Fruit fly (Drosophila melanogaster) whole organism, prepupa: Measurements from ENCODE around the gene senju.

ENCODE experiments used
- CG10669 ChIP-seq: fragments of 200-800 bp; sonication (Bioruptor generic); optimal IDR thresholded peaks from 3 replicates; lab custom pipeline; 2018; ENCODE audit warnings: missing biosample characterization, mild to moderate bottlenecking, missing genetic modification characterization, moderate library complexity
- CG11294 ChIP-seq: fragments of 200-800 bp; sonication (Bioruptor generic); IDR thresholded peaks from 2 replicates; pipeline ENCODE4 v1.3.6; 2022; ENCODE audit warnings: missing biosample characterization, missing genetic modification characterization
- CG11762 ChIP-seq: fragments of 200-800 bp; sonication (Bioruptor generic); optimal IDR thresholded peaks from 3 replicates; lab custom pipeline; 2016; ENCODE audit warnings: missing biosample characterization, missing genetic modification characterization; ENCODE audit not compliant: insufficient read depth
- CG32006 ChIP-seq: fragments of 200-800 bp; sonication (Bioruptor generic); optimal IDR thresholded peaks from 3 replicates; lab custom pipeline; 2017; ENCODE audit warnings: missing biosample characterization, mild to moderate bottlenecking, missing genetic modification characterization
- CG34406 ChIP-seq: fragments of 200-800 bp; sonication (Bioruptor generic); optimal IDR thresholded peaks from 3 replicates; lab custom pipeline; 2016; ENCODE audit warnings: missing biosample characterization, missing genetic modification characterization
- CG4318 ChIP-seq: fragments of 200-800 bp; sonication (Bioruptor generic); optimal IDR thresholded peaks from 3 replicates; lab custom pipeline; 2017; ENCODE audit warnings: missing biosample characterization, mild to moderate bottlenecking, missing genetic modification characterization
- CG6163 ChIP-seq: fragments of 200-800 bp; sonication (Bioruptor generic); IDR thresholded peaks from 3 replicates; pipeline ENCODE4 v1.3.6; 2022; ENCODE audit warnings: missing biosample characterization, missing genetic modification characterization
- CG6792 ChIP-seq: fragments of 200-800 bp; sonication (Bioruptor generic); optimal IDR thresholded peaks from 3 replicates; lab custom pipeline; 2016; ENCODE audit warnings: missing biosample characterization, missing genetic modification characterization
- CG6808 ChIP-seq: fragments of 200-800 bp; sonication (Bioruptor generic); optimal IDR thresholded peaks from 3 replicates; lab custom pipeline; 2017; ENCODE audit warnings: missing biosample characterization, missing genetic modification characterization, mild to moderate bottlenecking, moderate library complexity, missing genetic modification reagents
- CG6854 ChIP-seq: fragments of 200-800 bp; sonication (Bioruptor generic); optimal IDR thresholded peaks from 2 replicates; lab custom pipeline; 2017; ENCODE audit warnings: missing biosample characterization, mild to moderate bottlenecking, missing genetic modification characterization
- CG8319 ChIP-seq: fragments of 200-800 bp; sonication (Bioruptor generic); optimal IDR thresholded peaks from 3 replicates; lab custom pipeline; 2016; ENCODE audit warnings: missing biosample characterization, missing genetic modification characterization
- CG8632 ChIP-seq: fragments of 200-800 bp; sonication (Bioruptor generic); optimal IDR thresholded peaks from 3 replicates; lab custom pipeline; 2016; ENCODE audit warnings: missing biosample characterization, missing genetic modification characterization
- CG9139 ChIP-seq: fragments of 200-800 bp; sonication (Bioruptor generic); optimal IDR thresholded peaks from 3 replicates; lab custom pipeline; 2017; ENCODE audit warnings: missing biosample characterization, mild to moderate bottlenecking, missing genetic modification characterization
- Eip75B ChIP-seq: fragments of 200-800 bp; sonication (Bioruptor generic); optimal IDR thresholded peaks from 3 replicates; lab custom pipeline; 2016; ENCODE audit warnings: missing biosample characterization, missing genetic modification characterization
- Eip78C ChIP-seq: fragments of 200-800 bp; sonication (Bioruptor generic); peaks from one replicate; lab custom pipeline; 2016; ENCODE audit warnings: missing biosample characterization, missing genetic modification characterization
- Ets96B ChIP-seq: fragments of 200-800 bp; optimal IDR thresholded peaks from 2 replicates; lab custom pipeline; 2019; ENCODE audit warnings: missing biosample characterization, mild to moderate bottlenecking, missing genetic modification characterization, moderate library complexity
- Gug ChIP-seq: fragments of 200-800 bp; sonication (Bioruptor generic); IDR thresholded peaks from 2 replicates; pipeline ENCODE4 v1.3.6; 2022; ENCODE audit warnings: missing biosample characterization, missing genetic modification characterization
- Hr38 ChIP-seq: sonication (Bioruptor generic); optimal IDR thresholded peaks from 2 replicates; lab custom pipeline; 2016; ENCODE audit warnings: missing biosample characterization, missing genetic modification characterization
- Hr4 ChIP-seq: fragments of 200-800 bp; sonication (Bioruptor generic); optimal IDR thresholded peaks from 3 replicates; lab custom pipeline; 2016; ENCODE audit warnings: missing biosample characterization, missing genetic modification characterization
- Lpt ChIP-seq: fragments of 200-800 bp; sonication (Bioruptor generic); optimal IDR thresholded peaks from 3 replicates; lab custom pipeline; 2016; ENCODE audit warnings: missing biosample characterization, missing genetic modification characterization
- Sox102F ChIP-seq: fragments of 200-800 bp; sonication (Bioruptor generic); optimal IDR thresholded peaks from 2 replicates; lab custom pipeline; 2016; ENCODE audit warnings: missing biosample characterization, mild to moderate bottlenecking, missing genetic modification characterization
- Sox14 ChIP-seq: fragments of 200-800 bp; sonication (Bioruptor generic); optimal IDR thresholded peaks from 3 replicates; lab custom pipeline; 2016; ENCODE audit warnings: missing biosample characterization, missing genetic modification characterization
- Sox15 ChIP-seq: fragments of 200-800 bp; sonication (Bioruptor generic); optimal IDR thresholded peaks from 3 replicates; lab custom pipeline; 2016; ENCODE audit warnings: missing biosample characterization, missing genetic modification characterization
- achi ChIP-seq: fragments of 200-800 bp; sonication (Bioruptor generic); optimal IDR thresholded peaks from 3 replicates; lab custom pipeline; 2016; ENCODE audit warnings: missing biosample characterization, missing genetic modification characterization
- eg ChIP-seq: fragments of 200-800 bp; sonication (Bioruptor generic); IDR thresholded peaks from 3 replicates; pipeline ENCODE4 v1.3.6; 2022; ENCODE audit warnings: missing biosample characterization, missing genetic modification characterization
- fd59A ChIP-seq: fragments of 200-800 bp; sonication (Bioruptor generic); optimal IDR thresholded peaks from 2 replicates; lab custom pipeline; 2017; ENCODE audit warnings: missing biosample characterization, mild to moderate bottlenecking, missing genetic modification characterization, missing genetic modification reagents
- fd85E ChIP-seq: fragments of 200-800 bp; sonication (Bioruptor generic); optimal IDR thresholded peaks from 3 replicates; lab custom pipeline; 2016; ENCODE audit warnings: missing biosample characterization, missing genetic modification characterization
- fkh ChIP-seq: fragments of 200-800 bp; sonication (Bioruptor generic); optimal IDR thresholded peaks from 3 replicates; lab custom pipeline; 2017; ENCODE audit warnings: missing biosample characterization, mild to moderate bottlenecking, missing genetic modification characterization, moderate library complexity
- net ChIP-seq: fragments of 200-800 bp; sonication (Bioruptor generic); optimal IDR thresholded peaks from 3 replicates; lab custom pipeline; 2016; ENCODE audit warnings: missing biosample characterization, missing genetic modification characterization
- svp ChIP-seq: fragments of 200-800 bp; sonication (Bioruptor generic); peaks from one replicate; lab custom pipeline; 2016; ENCODE audit warnings: missing biosample characterization, missing genetic modification characterization

senju gene

dm6 chr2L:5010784-5011260 is 41.8 kb upstream of the senju start, which contains the start of the genes CG31917, Tfb5 and SelT (continued):
- peak; percentile 31 for TF ChIP-seq Sox15 (GFP tag; lab: Kevin White, UChicago)
- TF ChIP-seq Gug (GFP tag; lab: Robert Waterston, UW), result no peak
- TF ChIP-seq CG11762 (GFP tag; lab: Kevin White, UChicago), result no peak
- TF ChIP-seq fd85E, result no peak
- no peak for TF ChIP-seq CG32006 (GFP tag; lab: Kevin White, UChicago)
- no peak for TF ChIP-seq CG6808 (GFP tag; lab: Kevin White, UChicago)
- no peak for TF ChIP-seq CG4318
- TF ChIP-seq, all 60 proteins: peak for 20

dm6 chr2L:5020479-5020878 is 32.2 kb upstream of the senju start:
- no peak for TF ChIP-seq Hr4 (GFP tag; lab: Kevin White, UChicago)
- no peak for TF ChIP-seq net (GFP tag; lab: Kevin White, UChicago)
- TF ChIP-seq CG6163 (GFP tag; lab: Robert Waterston, UW), result no peak
- no peak for TF ChIP-seq CG8319 (GFP tag; lab: Kevin White, UChicago)
- no peak for TF ChIP-seq Ets96B
- TF ChIP-seq Sox14 (GFP tag; lab: Kevin White, UChicago), result no peak

dm6 chr2L:5022602-5023001 is 30.0 kb upstream of the senju start:
- TF ChIP-seq fd59A (GFP tag; lab: Kevin White, UChicago) (no peak), Hr4 (GFP tag; lab: Kevin White, UChicago) (no peak), eg (GFP tag; lab: Robert Waterston, UW) (no peak), Ets96B (no peak), svp (GFP tag; lab: Kevin White, UChicago) (peak; percentile 22), CG34406 (GFP tag; lab: Kevin White, UChicago) (no peak), Lpt (GFP tag; lab: Kevin White, UChicago) (no peak), CG8632 (GFP tag; lab: Kevin White, UChicago) (no peak)

- TF ChIP-seq CG6808 (GFP tag; lab: Kevin White, UChicago), result no peak
- TF ChIP-seq CG34406 (GFP tag; lab: Kevin White, UChicago), result no peak
- TF ChIP-seq CG6854 (GFP tag; lab: Kevin White, UChicago), result no peak
- TF ChIP-seq Hr38 (GFP tag; lab: Kevin White, UChicago), result no peak
- no peak for TF ChIP-seq CG6792 (GFP tag; lab: Kevin White, UChicago)
- TF ChIP-seq CG11294 (GFP tag; lab: Robert Waterston, UW), result no peak
- TF ChIP-seq net (GFP tag; lab: Kevin White, UChicago), result no peak
- no peak for TF ChIP-seq fd59A (GFP tag; lab: Kevin White, UChicago)
- TF ChIP-seq CG6163 (GFP tag; lab: Robert Waterston, UW), result no peak
- no peak for TF ChIP-seq Sox102F (GFP tag; lab: Kevin White, UChicago)
- no peak for TF ChIP-seq CG32006 (GFP tag; lab: Kevin White, UChicago)
- TF ChIP-seq CG10669 (GFP tag; lab: Kevin White, UChicago), result no peak
- no peak for TF ChIP-seq Sox15 (GFP tag; lab: Kevin White, UChicago)
- TF ChIP-seq achi, result no peak
- TF ChIP-seq fkh (GFP tag; lab: Kevin White, UChicago), result no peak
Observed at dm6 chr2L:5025557-5025956, 27.1 kb upstream of the senju start.

dm6 chr2L:5027321-5028069 is 25.1 kb upstream of the senju start:
- TF ChIP-seq Eip75B, result no peak
- peak; percentile 39 for TF ChIP-seq svp (GFP tag; lab: Kevin White, UChicago)
- TF ChIP-seq, all 60 proteins: peak for 1

- TF ChIP-seq CG9139 (no peak), Eip78C (GFP tag; lab: Kevin White, UChicago) (no peak), svp (GFP tag; lab: Kevin White, UChicago) (no peak), net (GFP tag; lab: Kevin White, UChicago) (no peak), CG11762 (GFP tag; lab: Kevin White, UChicago) (no peak), CG8319 (GFP tag; lab: Kevin White, UChicago) (no peak), fkh (GFP tag; lab: Kevin White, UChicago) (no peak), Hr4 (GFP tag; lab: Kevin White, UChicago) (no peak), Hr38 (GFP tag; lab: Kevin White, UChicago) (no peak)
Observed at dm6 chr2L:5028091-5028490, 24.6 kb upstream of the senju start, which contains the start of gene vkg. Gene vkg, minus strand, starts transcription at chr2L:5028191.
